Worm (Caenorhabditis elegans) whole organism, midembryonic: ENCODE data around the gene semo-1.

Experiments used
- flt-1 ChIP-seq: fragments of 200-800 bp; sonication (Bioruptor generic); IDR thresholded peaks from 2 replicates; pipeline ENCODE4 v1.3.6; 2022; ENCODE audit warnings: missing genetic modification characterization, missing compliant biosample characterization
- tab-1 ChIP-seq: fragments of 200-800 bp; sonication (Bioruptor generic); IDR thresholded peaks from 2 replicates; pipeline ENCODE4 v1.3.6; 2022; ENCODE audit warnings: missing genetic modification characterization, missing compliant biosample characterization

ce11 chrIV:14066403-14066802 lies 15.4 kb downstream of the semo-1 start:
- TF ChIP-seq flt-1 (GFP tag; lab: Robert Waterston, UW) (no peak), tab-1 (GFP tag; lab: Robert Waterston, UW) (no peak)
